Worm (Caenorhabditis elegans) whole organism, young adult: ENCODE measurements around the gene eif-2D.
A peak's percentile ranks its signal among the peaks of the same experiment; 100 is the strongest.

Experiments used
- B0035.1 ChIP-seq: sonication (generic microtip); optimal IDR thresholded peaks from 2 replicates; lab custom pipeline; 2016; ENCODE audit warnings: missing genetic modification characterization, mild to moderate bottlenecking, missing compliant biosample characterization, missing genotype, missing genetic modification reagents
- B0336.3 ChIP-seq: fragments of 200-800 bp; sonication (Bioruptor generic); IDR thresholded peaks from 2 replicates; pipeline ENCODE4 v1.3.6; 2022; ENCODE audit warnings: missing genetic modification characterization, missing compliant biosample characterization
- C17E4.6 ChIP-seq: fragments of 200-800 bp; sonication (Bioruptor generic); IDR thresholded peaks from 2 replicates; pipeline ENCODE4 v1.3.6; 2022; ENCODE audit warnings: missing genetic modification reagents, missing genetic modification characterization, missing compliant biosample characterization
- F22D6.2 ChIP-seq: sonication (generic microtip); optimal IDR thresholded peaks from 2 replicates; lab custom pipeline; 2016; ENCODE audit warnings: mild to moderate bottlenecking, missing genetic modification characterization, missing compliant biosample characterization
- F37B4.10 ChIP-seq: fragments of 200-800 bp; sonication (Bioruptor generic); IDR thresholded peaks from 2 replicates; pipeline ENCODE4 v1.3.6; 2022; ENCODE audit warnings: missing genetic modification characterization, missing compliant biosample characterization
- F55B11.4 ChIP-seq: sonication (generic microtip); optimal IDR thresholded peaks from 2 replicates; lab custom pipeline; 2016; ENCODE audit warnings: missing compliant biosample characterization, missing genetic modification characterization, borderline replicate concordance; ENCODE audit not compliant: insufficient read depth
- F57C9.4 ChIP-seq: sonication (generic microtip); optimal IDR thresholded peaks from 2 replicates; lab custom pipeline; 2017; ENCODE audit warnings: mild to moderate bottlenecking, missing genetic modification characterization, missing compliant biosample characterization
- K12H6.12 ChIP-seq: fragments of 200-800 bp; sonication (Bioruptor generic); optimal IDR thresholded peaks from 2 replicates; lab custom pipeline; 2018; ENCODE audit warnings: mild to moderate bottlenecking, missing genetic modification characterization, missing compliant biosample characterization
- T26A5.8 ChIP-seq: sonication (generic microtip); optimal IDR thresholded peaks from 2 replicates; lab custom pipeline; 2016; ENCODE audit warnings: missing genetic modification characterization, missing compliant biosample characterization
- Y53G8AR.9 ChIP-seq: fragments of 200-800 bp; sonication (Bioruptor generic); conservative IDR thresholded peaks from 2 replicates; pipeline ENCODE4 v1.3.6; 2022; ENCODE audit warnings: missing genetic modification reagents, missing genetic modification characterization, missing compliant biosample characterization
- akir-1 ChIP-seq: fragments of 200-800 bp; sonication (Bioruptor generic); optimal IDR thresholded peaks from 2 replicates; lab custom pipeline; 2018; ENCODE audit warnings: mild to moderate bottlenecking, missing genetic modification characterization, moderate library complexity, missing compliant biosample characterization
- cebp-2 ChIP-seq: fragments of 200-800 bp; sonication (Bioruptor generic); IDR thresholded peaks from 2 replicates; pipeline ENCODE4 v1.3.6; 2022; ENCODE audit warnings: missing genetic modification characterization, missing compliant biosample characterization
- ceh-79 ChIP-seq: sonication (generic microtip); optimal IDR thresholded peaks from 2 replicates; lab custom pipeline; 2017; ENCODE audit warnings: mild to moderate bottlenecking, missing genetic modification characterization, missing compliant biosample characterization
- die-1 ChIP-seq: sonication (generic microtip); optimal IDR thresholded peaks from 2 replicates; lab custom pipeline; 2016; ENCODE audit warnings: missing genotype, mild to moderate bottlenecking, missing genetic modification characterization, missing compliant biosample characterization
- dox-1 ChIP-seq: fragments of 200-800 bp; sonication (Bioruptor generic); IDR thresholded peaks from 2 replicates; pipeline ENCODE4 v1.3.6; 2022; ENCODE audit warnings: missing genetic modification reagents, missing genetic modification characterization, missing compliant biosample characterization
- egl-18 ChIP-seq: fragments of 200-800 bp; sonication (Bioruptor generic); IDR thresholded peaks from 2 replicates; pipeline ENCODE4 v1.3.6; 2022; ENCODE audit warnings: missing genetic modification reagents, missing genetic modification characterization, missing compliant biosample characterization
- egrh-3 ChIP-seq: fragments of 200-800 bp; sonication (Bioruptor generic); IDR thresholded peaks from 2 replicates; pipeline ENCODE4 v1.3.6; 2022; ENCODE audit warnings: missing genetic modification reagents, missing genetic modification characterization, missing compliant biosample characterization
- ekl-4 ChIP-seq: fragments of 200-800 bp; sonication (Bioruptor generic); IDR thresholded peaks from 2 replicates; pipeline ENCODE4 v1.3.6; 2022; ENCODE audit warnings: missing genetic modification reagents, missing genetic modification characterization, missing compliant biosample characterization
- ets-4 ChIP-seq: fragments of 200-800 bp; sonication (Bioruptor generic); optimal IDR thresholded peaks from 2 replicates; lab custom pipeline; 2018; ENCODE audit warnings: mild to moderate bottlenecking, missing genetic modification characterization, missing compliant biosample characterization
- gei-17 ChIP-seq: fragments of 200-800 bp; sonication (Bioruptor generic); optimal IDR thresholded peaks from 2 replicates; lab custom pipeline; 2018; ENCODE audit warnings: mild to moderate bottlenecking, missing genetic modification characterization, missing compliant biosample characterization
- hlh-12 ChIP-seq: sonication (generic microtip); optimal IDR thresholded peaks from 2 replicates; lab custom pipeline; 2016; ENCODE audit warnings: missing genetic modification characterization, missing compliant biosample characterization
- hlh-26 ChIP-seq: fragments of 200-800 bp; sonication (Bioruptor generic); conservative IDR thresholded peaks from 2 replicates; pipeline ENCODE4 v1.3.6; 2022; ENCODE audit warnings: missing genetic modification reagents, missing genetic modification characterization, missing compliant biosample characterization
- hrde-1 ChIP-seq: sonication (generic microtip); optimal IDR thresholded peaks from 2 replicates; lab custom pipeline; 2016; ENCODE audit warnings: missing genetic modification characterization, mild to moderate bottlenecking, missing compliant biosample characterization, moderate library complexity, missing genotype, missing genetic modification reagents, borderline replicate concordance
- lag-1 ChIP-seq: fragments of 200-800 bp; sonication (Bioruptor generic); IDR thresholded peaks from 2 replicates; pipeline ENCODE4 v1.3.6; 2022; ENCODE audit warnings: missing genetic modification reagents, missing genetic modification characterization, missing compliant biosample characterization
- lsl-1 ChIP-seq: fragments of 200-800 bp; sonication (Bioruptor generic); optimal IDR thresholded peaks from 2 replicates; lab custom pipeline; 2018; ENCODE audit warnings: mild to moderate bottlenecking, missing genetic modification characterization, moderate library complexity, missing compliant biosample characterization
- lsy-27 ChIP-seq: sonication (generic microtip); optimal IDR thresholded peaks from 2 replicates; lab custom pipeline; 2017; ENCODE audit warnings: missing genetic modification characterization, mild to moderate bottlenecking, missing compliant biosample characterization, antibody characterized with exemption, missing genotype, borderline replicate concordance; ENCODE audit not compliant: insufficient read depth
- madf-6 ChIP-seq: fragments of 200-800 bp; sonication (Bioruptor generic); IDR thresholded peaks from 2 replicates; pipeline ENCODE4 v1.3.6; 2022; ENCODE audit warnings: missing genetic modification reagents, missing genetic modification characterization, missing compliant biosample characterization
- mes-4 ChIP-seq: sonication (generic microtip); optimal IDR thresholded peaks from 2 replicates; lab custom pipeline; 2016; ENCODE audit warnings: missing genotype, missing genetic modification characterization, missing compliant biosample characterization
- nfya-2 ChIP-seq: fragments of 200-800 bp; sonication (Bioruptor generic); IDR thresholded peaks from 2 replicates; pipeline ENCODE4 v1.3.6; 2022; ENCODE audit warnings: missing genetic modification reagents, missing genetic modification characterization, missing compliant biosample characterization
- nfyb-1 ChIP-seq: fragments of 200-800 bp; sonication (Bioruptor generic); IDR thresholded peaks from 2 replicates; pipeline ENCODE4 v1.3.6; 2022; ENCODE audit warnings: missing genetic modification reagents, missing genetic modification characterization, missing compliant biosample characterization
- nhr-179 ChIP-seq: sonication (generic microtip); optimal IDR thresholded peaks from 2 replicates; lab custom pipeline; 2016; ENCODE audit warnings: mild to moderate bottlenecking, missing genetic modification characterization, missing compliant biosample characterization
- nhr-27 ChIP-seq: fragments of 200-800 bp; sonication (Bioruptor generic); optimal IDR thresholded peaks from 2 replicates; lab custom pipeline; 2018; ENCODE audit warnings: mild to moderate bottlenecking, missing genetic modification characterization, moderate library complexity, missing compliant biosample characterization
- nhr-90 ChIP-seq: sonication (generic microtip); optimal IDR thresholded peaks from 2 replicates; lab custom pipeline; 2016; ENCODE audit warnings: missing genotype, mild to moderate bottlenecking, missing genetic modification characterization, missing compliant biosample characterization
- pha-4 ChIP-seq: fragments of 150-350 bp; sonication (generic microtip); optimal IDR thresholded peaks from 2 replicates; lab custom pipeline; 2014; ENCODE audit warnings: missing biosample characterization, missing genetic modification reagents, missing genetic modification characterization
- rcor-1 ChIP-seq: fragments of 200-800 bp; sonication (Bioruptor generic); IDR thresholded peaks from 2 replicates; pipeline ENCODE4 v1.3.6; 2022; ENCODE audit warnings: missing genetic modification reagents, missing genetic modification characterization, missing compliant biosample characterization
- rpc-1 ChIP-seq, 2 experiments: fragments of 150-350 bp in 1 of 2; sonication (generic microtip) in 1 of 2; optimal IDR thresholded peaks; 2 replicates each; lab custom pipeline; 2014 to 2018; ENCODE audit warnings: missing biosample characterization in 1 of 2, missing genetic modification characterization in 1 of 2, missing genetic modification reagents in 1 of 2, missing genotype in 1 of 2
- sea-2 ChIP-seq: fragments of 200-800 bp; sonication (Bioruptor generic); IDR thresholded peaks from 2 replicates; pipeline ENCODE4 v1.3.6; 2022; ENCODE audit warnings: missing genetic modification characterization, missing compliant biosample characterization
- snpc-1.1 ChIP-seq: sonication (generic microtip); optimal IDR thresholded peaks from 2 replicates; lab custom pipeline; 2017; ENCODE audit warnings: missing genetic modification characterization, mild to moderate bottlenecking, missing compliant biosample characterization, antibody characterized with exemption, moderate library complexity, missing genotype, missing genetic modification reagents; ENCODE audit not compliant: insufficient read depth
- snpc-3.4 ChIP-seq: sonication (generic microtip); optimal IDR thresholded peaks from 2 replicates; lab custom pipeline; 2017; ENCODE audit warnings: missing genetic modification characterization, mild to moderate bottlenecking, missing compliant biosample characterization, antibody characterized with exemption, moderate library complexity, missing genotype, missing genetic modification reagents
- sptf-2 ChIP-seq: fragments of 200-800 bp; sonication (Bioruptor generic); optimal IDR thresholded peaks from 2 replicates; lab custom pipeline; 2018; ENCODE audit warnings: mild to moderate bottlenecking, missing genetic modification characterization, missing compliant biosample characterization
- tbx-9 ChIP-seq: sonication (generic microtip); optimal IDR thresholded peaks from 2 replicates; lab custom pipeline; 2016; ENCODE audit warnings: borderline replicate concordance, missing genetic modification characterization, inconsistent platforms, missing compliant biosample characterization
- tlf-1 ChIP-seq: fragments of 200-800 bp; sonication (Bioruptor generic); optimal IDR thresholded peaks from 2 replicates; lab custom pipeline; 2018; ENCODE audit warnings: mild to moderate bottlenecking, missing genetic modification characterization, missing compliant biosample characterization
- unc-130 ChIP-seq: sonication (generic microtip); optimal IDR thresholded peaks from 2 replicates; lab custom pipeline; 2016; ENCODE audit warnings: missing genetic modification reagents, missing genetic modification characterization, missing compliant biosample characterization
- xnd-1 ChIP-seq: sonication (generic microtip); optimal IDR thresholded peaks from 2 replicates; lab custom pipeline; 2016; ENCODE audit warnings: missing genotype, missing genetic modification reagents, missing genetic modification characterization, missing compliant biosample characterization
- ztf-26 ChIP-seq: sonication (generic microtip); optimal IDR thresholded peaks from 2 replicates; lab custom pipeline; 2017; ENCODE audit warnings: missing genetic modification characterization, missing compliant biosample characterization
- ztf-28 ChIP-seq: fragments of 200-800 bp; sonication (Bioruptor generic); IDR thresholded peaks from 2 replicates; pipeline ENCODE4 v1.3.6; 2022; ENCODE audit warnings: missing genetic modification reagents, missing genetic modification characterization, missing compliant biosample characterization
- ztf-3 ChIP-seq: fragments of 200-800 bp; sonication (Bioruptor generic); optimal IDR thresholded peaks from 2 replicates; lab custom pipeline; 2018; ENCODE audit warnings: mild to moderate bottlenecking, missing genetic modification characterization, missing compliant biosample characterization

Gene eif-2D

DNA sequence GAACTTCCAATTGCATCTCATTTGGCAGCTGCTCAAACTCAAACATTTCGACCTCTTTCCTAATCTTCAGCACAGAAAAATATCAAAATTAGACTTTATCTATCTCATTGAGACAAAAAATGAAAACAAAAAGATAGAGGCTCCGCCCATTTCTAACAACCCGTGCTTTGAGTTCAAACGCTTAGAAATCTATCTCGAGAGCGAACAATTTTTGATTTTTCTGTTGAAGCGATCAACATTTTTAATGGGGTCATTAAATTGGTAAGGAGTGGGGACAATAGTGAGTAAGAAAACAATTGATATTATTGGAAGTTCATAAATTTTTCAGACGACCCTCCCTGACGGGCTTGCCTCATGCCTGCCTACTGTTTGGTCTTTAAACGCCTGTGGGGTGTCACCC, 7.3 kb downstream of the eif-2D start, which contains the start of the genes C25H3.10 and C25H3.1:
Gene C25H3.10 (minus strand): TSS at position 101 of the 400 bp plus-strand sequence.
Gene C25H3.1 (plus strand): TSS at position 203 of the 400 bp plus-strand sequence.
- TF ChIP-seq nfyb-1 = no peak
- TF ChIP-seq sea-2 (GFP tag; lab: Robert Waterston, UW) = no peak
- TF ChIP-seq nhr-90 (tag; lab: Kevin White, UChicago) = no peak
- no peak for TF ChIP-seq B0336.3
- no peak for TF ChIP-seq C17E4.6 (GFP tag; lab: Robert Waterston, UW)
- TF ChIP-seq mes-4 = no peak
- no peak for TF ChIP-seq ztf-28
- TF ChIP-seq ztf-3 (GFP tag; lab: Kevin White, UChicago) = no peak
- TF ChIP-seq tlf-1 (GFP tag; lab: Kevin White, UChicago) = no peak
- no peak for TF ChIP-seq hrde-1
- TF ChIP-seq T26A5.8 = no peak
- TF ChIP-seq rpc-1 (optimal IDR thresholded peaks at IDR 0.05; lab: Kevin White, UChicago) = no peak
- no peak for TF ChIP-seq rpc-1 (tag; optimal IDR thresholded peaks at IDR 0.05; lab: Kevin White, UChicago)
- no peak for TF ChIP-seq snpc-1.1 (tag; lab: Kevin White, UChicago)
- no peak for TF ChIP-seq lag-1 (GFP tag; lab: Robert Waterston, UW)
- no peak for TF ChIP-seq nhr-179 (tag; lab: Kevin White, UChicago)
- TF ChIP-seq egl-18 (GFP tag; lab: Robert Waterston, UW) = no peak
- no peak for TF ChIP-seq hlh-12
- TF ChIP-seq unc-130 (GFP tag; lab: Kevin White, UChicago) = no peak
- TF ChIP-seq, all 124 proteins: peak for 0

DNA sequence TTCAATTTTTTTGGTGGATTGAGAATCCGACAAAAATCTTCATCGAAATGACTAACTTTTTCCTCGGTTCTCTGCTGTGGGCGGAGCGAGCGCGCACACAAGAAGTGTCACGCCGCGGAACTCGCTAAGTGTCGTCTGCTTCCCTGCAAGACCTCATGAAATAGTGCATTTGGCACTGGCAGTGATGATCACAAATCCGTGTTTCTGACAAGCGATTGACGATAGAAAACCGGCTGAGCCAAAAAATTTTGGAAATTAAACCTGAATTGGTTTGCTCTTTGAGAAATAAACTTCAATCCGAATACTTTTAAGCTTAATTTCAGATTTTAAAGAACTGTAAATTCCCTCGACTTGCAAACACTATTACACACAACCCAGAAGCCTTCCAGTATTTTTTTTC, 10.0 kb downstream of the eif-2D start:
- TF ChIP-seq ztf-28 (no peak), lsy-27 (tag; lab: Kevin White, UChicago) (peak; percentile 88), hlh-26 (GFP tag; lab: Robert Waterston, UW) (no peak), ets-4 (GFP tag; lab: Kevin White, UChicago) (no peak), dox-1 (GFP tag; lab: Robert Waterston, UW) (peak; percentile 68), F57C9.4 (no peak), ceh-79 (no peak), C17E4.6 (GFP tag; lab: Robert Waterston, UW) (no peak; the same call in 1 of the 2 replicates), ztf-3 (GFP tag; lab: Kevin White, UChicago) (no peak), hlh-12 (no peak), tbx-9 (tag; lab: Kevin White, UChicago) (no peak), ekl-4 (GFP tag; lab: Robert Waterston, UW) (peak; percentile 47; the same call in 1 of the 2 replicates), sptf-2 (GFP tag; lab: Kevin White, UChicago) (no peak), xnd-1 (peak; percentile 32), nfya-2 (GFP tag; lab: Robert Waterston, UW) (no peak), F37B4.10 (no peak), F22D6.2 (tag; lab: Kevin White, UChicago) (no peak), F55B11.4 (tag; lab: Kevin White, UChicago) (no peak), lsl-1 (GFP tag; lab: Kevin White, UChicago) (peak; percentile 59), B0035.1 (tag; lab: Kevin White, UChicago) (no peak), Y53G8AR.9 (GFP tag; lab: Robert Waterston, UW) (peak; percentile 72; the same call in 1 of the 2 replicates), pha-4 (tag; lab: Kevin White, UChicago) (no peak), gei-17 (GFP tag; lab: Kevin White, UChicago) (no peak), rcor-1 (GFP tag; lab: Robert Waterston, UW) (peak; percentile 48; the same call in 1 of the 2 replicates), ztf-26 (tag; lab: Kevin White, UChicago) (no peak), unc-130 (GFP tag; lab: Kevin White, UChicago) (no peak), T26A5.8 (no peak), nhr-27 (tag; lab: Kevin White, UChicago) (no peak), madf-6 (peak; percentile 63), cebp-2 (no peak), K12H6.12 (tag; lab: Kevin White, UChicago) (no peak), egrh-3 (no peak), akir-1 (no peak), snpc-3.4 (peak; percentile 92), die-1 (tag; lab: Kevin White, UChicago) (no peak)
